Worm (Caenorhabditis elegans): ENCODE measurements around the gene C01G5.25.

- TF ChIP-seq nhr-25 (tag; optimal IDR thresholded peaks at IDR 0.05) (no peak), nhr-12 (tag; optimal IDR thresholded peaks at IDR 0.05) (no peak), egl-27 (tag; optimal IDR thresholded peaks at IDR 0.05) (no peak), unc-62 (GFP tag; optimal IDR thresholded peaks at IDR 0.05) (no peak), mdl-1 (tag; optimal IDR thresholded peaks at IDR 0.05) (no peak), aly-2 (tag; optimal IDR thresholded peaks at IDR 0.05) (no peak), dmd-4 (tag; optimal IDR thresholded peaks at IDR 0.05) (no peak), elt-1 (tag; optimal IDR thresholded peaks at IDR 0.05) (no peak), gmeb-1 (tag; optimal IDR thresholded peaks at IDR 0.05) (no peak)
These were observed 41.1 kb upstream of the C01G5.25 start for ce11 chrIV:6500433-6500832.
